Fruit fly (Drosophila melanogaster) whole organism, prepupa: ENCODE data around the gene CG9555.

Experiments used
- CG10631 ChIP-seq: fragments of 200-800 bp; sonication (Bioruptor generic); optimal IDR thresholded peaks from 2 replicates; lab custom pipeline; 2016; ENCODE audit warnings: missing biosample characterization, missing genetic modification characterization
- CG10669 ChIP-seq: fragments of 200-800 bp; sonication (Bioruptor generic); optimal IDR thresholded peaks from 3 replicates; lab custom pipeline; 2018; ENCODE audit warnings: missing biosample characterization, mild to moderate bottlenecking, missing genetic modification characterization, moderate library complexity
- CG11294 ChIP-seq: fragments of 200-800 bp; sonication (Bioruptor generic); IDR thresholded peaks from 2 replicates; pipeline ENCODE4 v1.3.6; 2022; ENCODE audit warnings: missing biosample characterization, missing genetic modification characterization
- CG11762 ChIP-seq: fragments of 200-800 bp; sonication (Bioruptor generic); optimal IDR thresholded peaks from 3 replicates; lab custom pipeline; 2016; ENCODE audit warnings: missing biosample characterization, missing genetic modification characterization; ENCODE audit not compliant: insufficient read depth
- CG11902 ChIP-seq: fragments of 200-800 bp; sonication (Bioruptor generic); optimal IDR thresholded peaks from 3 replicates; lab custom pipeline; 2016; ENCODE audit warnings: missing biosample characterization, missing genetic modification characterization
- CG15336 ChIP-seq: fragments of 200-800 bp; sonication (Bioruptor generic); IDR thresholded peaks from 2 replicates; pipeline ENCODE4 v1.3.6; 2022; ENCODE audit warnings: missing biosample characterization, missing genetic modification characterization
- CG1621 ChIP-seq: fragments of 200-800 bp; sonication (Bioruptor generic); optimal IDR thresholded peaks from 3 replicates; lab custom pipeline; 2018; ENCODE audit warnings: missing biosample characterization, mild to moderate bottlenecking, missing genetic modification characterization
- CG32006 ChIP-seq: fragments of 200-800 bp; sonication (Bioruptor generic); optimal IDR thresholded peaks from 3 replicates; lab custom pipeline; 2017; ENCODE audit warnings: missing biosample characterization, mild to moderate bottlenecking, missing genetic modification characterization
- CG34406 ChIP-seq: fragments of 200-800 bp; sonication (Bioruptor generic); optimal IDR thresholded peaks from 3 replicates; lab custom pipeline; 2016; ENCODE audit warnings: missing biosample characterization, missing genetic modification characterization
- CG4318 ChIP-seq: fragments of 200-800 bp; sonication (Bioruptor generic); optimal IDR thresholded peaks from 3 replicates; lab custom pipeline; 2017; ENCODE audit warnings: missing biosample characterization, mild to moderate bottlenecking, missing genetic modification characterization
- CG6163 ChIP-seq: fragments of 200-800 bp; sonication (Bioruptor generic); IDR thresholded peaks from 3 replicates; pipeline ENCODE4 v1.3.6; 2022; ENCODE audit warnings: missing biosample characterization, missing genetic modification characterization
- CG6276 ChIP-seq: fragments of 200-800 bp; sonication (Bioruptor generic); optimal IDR thresholded peaks from 2 replicates; lab custom pipeline; 2017; ENCODE audit warnings: missing biosample characterization, mild to moderate bottlenecking, missing genetic modification characterization
- CG6792 ChIP-seq: fragments of 200-800 bp; sonication (Bioruptor generic); optimal IDR thresholded peaks from 3 replicates; lab custom pipeline; 2016; ENCODE audit warnings: missing biosample characterization, missing genetic modification characterization
- CG6808 ChIP-seq: fragments of 200-800 bp; sonication (Bioruptor generic); optimal IDR thresholded peaks from 3 replicates; lab custom pipeline; 2017; ENCODE audit warnings: missing biosample characterization, missing genetic modification characterization, mild to moderate bottlenecking, moderate library complexity, missing genetic modification reagents
- CG6854 ChIP-seq: fragments of 200-800 bp; sonication (Bioruptor generic); optimal IDR thresholded peaks from 2 replicates; lab custom pipeline; 2017; ENCODE audit warnings: missing biosample characterization, mild to moderate bottlenecking, missing genetic modification characterization
- CG7368 ChIP-seq: fragments of 200-800 bp; sonication (Bioruptor generic); optimal IDR thresholded peaks from 3 replicates; lab custom pipeline; 2016; ENCODE audit warnings: missing biosample characterization, missing genetic modification characterization
- CG8119 ChIP-seq: fragments of 200-800 bp; sonication (Bioruptor generic); IDR thresholded peaks from 3 replicates; pipeline ENCODE4 v1.3.6; 2022; ENCODE audit warnings: missing biosample characterization, missing genetic modification characterization
- CG8319 ChIP-seq: fragments of 200-800 bp; sonication (Bioruptor generic); optimal IDR thresholded peaks from 3 replicates; lab custom pipeline; 2016; ENCODE audit warnings: missing biosample characterization, missing genetic modification characterization
- CG9139 ChIP-seq: fragments of 200-800 bp; sonication (Bioruptor generic); optimal IDR thresholded peaks from 3 replicates; lab custom pipeline; 2017; ENCODE audit warnings: missing biosample characterization, mild to moderate bottlenecking, missing genetic modification characterization
- Eip93F ChIP-seq: fragments of 200-800 bp; sonication (Bioruptor generic); optimal IDR thresholded peaks from 2 replicates; lab custom pipeline; 2016; ENCODE audit warnings: missing biosample characterization, mild to moderate bottlenecking, missing genetic modification characterization
- Hr38 ChIP-seq: sonication (Bioruptor generic); optimal IDR thresholded peaks from 2 replicates; lab custom pipeline; 2016; ENCODE audit warnings: missing biosample characterization, missing genetic modification characterization
- Hr39 ChIP-seq: fragments of 200-800 bp; sonication (Bioruptor generic); optimal IDR thresholded peaks from 2 replicates; lab custom pipeline; 2016; ENCODE audit warnings: missing biosample characterization, missing genetic modification characterization
- Hr4 ChIP-seq: fragments of 200-800 bp; sonication (Bioruptor generic); optimal IDR thresholded peaks from 3 replicates; lab custom pipeline; 2016; ENCODE audit warnings: missing biosample characterization, missing genetic modification characterization
- OdsH ChIP-seq: fragments of 200-800 bp; sonication (Bioruptor generic); optimal IDR thresholded peaks from 3 replicates; lab custom pipeline; 2016; ENCODE audit warnings: missing biosample characterization, missing genetic modification characterization
- Smox ChIP-seq: fragments of 200-800 bp; sonication (Bioruptor generic); optimal IDR thresholded peaks from 3 replicates; lab custom pipeline; 2016; ENCODE audit warnings: missing biosample characterization, missing genetic modification characterization
- Sox102F ChIP-seq: fragments of 200-800 bp; sonication (Bioruptor generic); optimal IDR thresholded peaks from 2 replicates; lab custom pipeline; 2016; ENCODE audit warnings: missing biosample characterization, mild to moderate bottlenecking, missing genetic modification characterization
- Sox14 ChIP-seq: fragments of 200-800 bp; sonication (Bioruptor generic); optimal IDR thresholded peaks from 3 replicates; lab custom pipeline; 2016; ENCODE audit warnings: missing biosample characterization, missing genetic modification characterization
- Sox15 ChIP-seq: fragments of 200-800 bp; sonication (Bioruptor generic); optimal IDR thresholded peaks from 3 replicates; lab custom pipeline; 2016; ENCODE audit warnings: missing biosample characterization, missing genetic modification characterization
- achi ChIP-seq: fragments of 200-800 bp; sonication (Bioruptor generic); optimal IDR thresholded peaks from 3 replicates; lab custom pipeline; 2016; ENCODE audit warnings: missing biosample characterization, missing genetic modification characterization
- acj6 ChIP-seq: fragments of 200-800 bp; sonication (Bioruptor generic); optimal IDR thresholded peaks from 3 replicates; lab custom pipeline; 2016; ENCODE audit warnings: missing biosample characterization, missing genetic modification characterization
- cyc ChIP-seq: fragments of 200-800 bp; sonication (Bioruptor generic); optimal IDR thresholded peaks from 3 replicates; lab custom pipeline; 2016; ENCODE audit warnings: missing biosample characterization, missing genetic modification characterization
- dsx ChIP-seq: fragments of 200-800 bp; optimal IDR thresholded peaks from 3 replicates; lab custom pipeline; 2019; ENCODE audit warnings: missing biosample characterization, mild to moderate bottlenecking, missing genetic modification characterization, moderate library complexity; ENCODE audit not compliant: poor library complexity, severe bottlenecking
- eg ChIP-seq: fragments of 200-800 bp; sonication (Bioruptor generic); IDR thresholded peaks from 3 replicates; pipeline ENCODE4 v1.3.6; 2022; ENCODE audit warnings: missing biosample characterization, missing genetic modification characterization
- fd59A ChIP-seq: fragments of 200-800 bp; sonication (Bioruptor generic); optimal IDR thresholded peaks from 2 replicates; lab custom pipeline; 2017; ENCODE audit warnings: missing biosample characterization, mild to moderate bottlenecking, missing genetic modification characterization, missing genetic modification reagents
- fkh ChIP-seq: fragments of 200-800 bp; sonication (Bioruptor generic); optimal IDR thresholded peaks from 3 replicates; lab custom pipeline; 2017; ENCODE audit warnings: missing biosample characterization, mild to moderate bottlenecking, missing genetic modification characterization, moderate library complexity
- lz ChIP-seq: fragments of 200-800 bp; sonication (Bioruptor generic); optimal IDR thresholded peaks from 3 replicates; lab custom pipeline; 2016; ENCODE audit warnings: missing biosample characterization, missing genetic modification characterization
- net ChIP-seq: fragments of 200-800 bp; sonication (Bioruptor generic); optimal IDR thresholded peaks from 3 replicates; lab custom pipeline; 2016; ENCODE audit warnings: missing biosample characterization, missing genetic modification characterization
- salr ChIP-seq, 2 experiments: fragments of 200-800 bp; sonication (Bioruptor generic); optimal IDR thresholded peaks; 3 replicates each; lab custom pipeline; 2016 to 2018; ENCODE audit warnings: missing biosample characterization in 2 of 2, missing genetic modification characterization in 2 of 2, mild to moderate bottlenecking in 1 of 2
- spab ChIP-seq: fragments of 200-800 bp; sonication (Bioruptor generic); optimal IDR thresholded peaks from 2 replicates; lab custom pipeline; 2017; ENCODE audit warnings: missing biosample characterization, mild to moderate bottlenecking, missing genetic modification characterization, missing genetic modification reagents
- ss ChIP-seq, 2 experiments: fragments of 200-800 bp; sonication (Bioruptor generic); optimal IDR thresholded peaks; 2 replicates in 1 of 2; 3 replicates in 1 of 2; lab custom pipeline; 2017 to 2018; ENCODE audit warnings: mild to moderate bottlenecking in 2 of 2, missing biosample characterization in 2 of 2, missing genetic modification characterization in 2 of 2, moderate library complexity in 1 of 2
- svp ChIP-seq: fragments of 200-800 bp; sonication (Bioruptor generic); peaks from one replicate; lab custom pipeline; 2016; ENCODE audit warnings: missing biosample characterization, missing genetic modification characterization
- vri ChIP-seq: fragments of 200-800 bp; sonication (Bioruptor generic); optimal IDR thresholded peaks from 3 replicates; lab custom pipeline; 2016; ENCODE audit warnings: missing biosample characterization, mild to moderate bottlenecking, missing genetic modification characterization

Gene CG9555

dm6 chr2L:8984614-8985318 is 6.8 kb upstream of the CG9555 start, which contains the start of gene CG13101 (continued):
- TF ChIP-seq spab (GFP tag; lab: Kevin White, UChicago), result peak; percentile 91
- TF ChIP-seq eg (GFP tag; lab: Robert Waterston, UW), result peak; percentile 98
- peak; percentile 66 to 94 for TF ChIP-seq salr (GFP tag; optimal IDR thresholded peaks at IDR 0.05; lab: Kevin White, UChicago)
- peak; percentile 90 for TF ChIP-seq net (GFP tag; lab: Kevin White, UChicago)
- peak; percentile 82 for TF ChIP-seq CG4318 (GFP tag; lab: Kevin White, UChicago)
- TF ChIP-seq CG34406 (GFP tag; lab: Kevin White, UChicago), result peak; percentile 96
- TF ChIP-seq CG7368 (GFP tag; lab: Kevin White, UChicago), result peak; percentile 90
- peak; percentile 96 for TF ChIP-seq CG6163
- peak; percentile 94 for TF ChIP-seq Sox14 (GFP tag; lab: Kevin White, UChicago)
- TF ChIP-seq acj6, result peak; percentile 95
- peak; percentile 83 for TF ChIP-seq Hr4 (GFP tag; lab: Kevin White, UChicago)
- TF ChIP-seq Smox (GFP tag; lab: Kevin White, UChicago), result peak; percentile 97
- TF ChIP-seq fkh (GFP tag; lab: Kevin White, UChicago), result peak; percentile 87
- peak; percentile 94 for TF ChIP-seq lz (GFP tag; lab: Kevin White, UChicago)
- peak; percentile 84 for TF ChIP-seq CG9139 (GFP tag; lab: Kevin White, UChicago)
- peak; percentile 90 for TF ChIP-seq CG10669 (GFP tag; lab: Kevin White, UChicago)
- peak; percentile 88 for TF ChIP-seq CG6808 (GFP tag; lab: Kevin White, UChicago)
- peak; percentile 90 for TF ChIP-seq CG1621 (tag; lab: Kevin White, UChicago)
- peak; percentile 96 for TF ChIP-seq CG6792 (GFP tag; lab: Kevin White, UChicago)
- peak; percentile 95 for TF ChIP-seq vri (GFP tag; lab: Kevin White, UChicago)
- TF ChIP-seq cyc (GFP tag; lab: Kevin White, UChicago), result peak; percentile 96

dm6 chr2L:8987251-8987937 is 4.1 kb upstream of the CG9555 start:
- TF ChIP-seq dsx (GFP tag; lab: Kevin White, UChicago) (peak; percentile 92), salr (GFP tag; optimal IDR thresholded peaks at IDR 0.05; lab: Kevin White, UChicago) (no peak), svp (GFP tag; lab: Kevin White, UChicago) (peak; percentile 82)
- TF ChIP-seq, all 60 proteins: peak for 2

dm6 chr2L:8989037-8989591 is 2.4 kb upstream of the CG9555 start, which contains the start of gene rost:
Gene rost (minus strand): TSS chr2L:8989539.
- TF ChIP-seq Smox (GFP tag; lab: Kevin White, UChicago), result no peak
- TF ChIP-seq CG9139 (GFP tag; lab: Kevin White, UChicago), result peak; percentile 27
- TF ChIP-seq Hr38 (GFP tag; lab: Kevin White, UChicago), result no peak
- peak; percentile 10 for TF ChIP-seq achi
- no peak for TF ChIP-seq CG6276 (GFP tag; lab: Kevin White, UChicago)
- TF ChIP-seq CG32006 (GFP tag; lab: Kevin White, UChicago), result no peak
- TF ChIP-seq eg (GFP tag; lab: Robert Waterston, UW), result no peak
- TF ChIP-seq dsx (GFP tag; lab: Kevin White, UChicago), result no peak
- no peak for TF ChIP-seq Sox15 (GFP tag; lab: Kevin White, UChicago)
- no peak for TF ChIP-seq CG8319 (GFP tag; lab: Kevin White, UChicago)
- no peak for TF ChIP-seq CG6792 (GFP tag; lab: Kevin White, UChicago)
- no peak for TF ChIP-seq fkh (GFP tag; lab: Kevin White, UChicago)
- no peak for TF ChIP-seq fd59A
- TF ChIP-seq CG11762, result no peak
- no peak for TF ChIP-seq CG8119 (GFP tag; lab: Robert Waterston, UW)
- TF ChIP-seq ss (GFP tag; optimal IDR thresholded peaks at IDR 0.05; lab: Kevin White, UChicago), result peak in 1 of 2 experiments; percentile 59
- TF ChIP-seq CG10631 (GFP tag; lab: Kevin White, UChicago), result no peak
- peak; percentile 77 for TF ChIP-seq vri (GFP tag; lab: Kevin White, UChicago)
- peak; percentile 26 for TF ChIP-seq Sox102F (GFP tag; lab: Kevin White, UChicago)
- no peak for TF ChIP-seq Hr39 (GFP tag; lab: Kevin White, UChicago)
- TF ChIP-seq CG6854, result peak; percentile 51
- TF ChIP-seq CG11294 (GFP tag; lab: Robert Waterston, UW), result no peak
- TF ChIP-seq salr (GFP tag; optimal IDR thresholded peaks at IDR 0.05; lab: Kevin White, UChicago), result no peak
- no peak for TF ChIP-seq CG11902 (GFP tag; lab: Kevin White, UChicago)
- TF ChIP-seq CG15336 (GFP tag; lab: Robert Waterston, UW), result no peak
- TF ChIP-seq OdsH, result no peak
- no peak for TF ChIP-seq net (GFP tag; lab: Kevin White, UChicago)
- TF ChIP-seq cyc (GFP tag; lab: Kevin White, UChicago), result no peak
- no peak for TF ChIP-seq Eip93F
- no peak for TF ChIP-seq acj6
- peak; percentile 1 for TF ChIP-seq CG6808 (GFP tag; lab: Kevin White, UChicago)
